Worm (Caenorhabditis elegans) whole organism, L1 larva: ENCODE results near the gene ttr-21.

Experiments used
- C04F5.9 ChIP-seq: sonication (generic microtip); optimal IDR thresholded peaks from 2 replicates; lab custom pipeline; 2016; ENCODE audit warnings: missing genetic modification characterization, missing compliant biosample characterization
- C16A3.4 ChIP-seq: fragments of 150-350 bp; optimal IDR thresholded peaks from 2 replicates; lab custom pipeline; 2014; ENCODE audit warnings: missing biosample characterization, missing genetic modification characterization
- C34B4.2 ChIP-seq: sonication (generic microtip); optimal IDR thresholded peaks from 2 replicates; lab custom pipeline; 2017; ENCODE audit warnings: mild to moderate bottlenecking, missing genetic modification characterization, missing compliant biosample characterization
- Y116A8C.19 ChIP-seq: sonication (generic microtip); optimal IDR thresholded peaks from 2 replicates; lab custom pipeline; 2016; ENCODE audit warnings: missing compliant biosample characterization, missing genetic modification characterization, borderline replicate concordance
- alr-1 ChIP-seq: fragments of 200-800 bp; sonication (Bioruptor generic); optimal IDR thresholded peaks from 2 replicates; lab custom pipeline; 2018; ENCODE audit warnings: borderline replicate concordance, mild to moderate bottlenecking, missing genetic modification characterization, missing compliant biosample characterization
- ama-1 ChIP-seq: fragments of 150-350 bp; optimal IDR thresholded peaks from 2 replicates; lab custom pipeline; 2014
- blmp-1 ChIP-seq: fragments of 150-350 bp; optimal IDR thresholded peaks from 2 replicates; lab custom pipeline; 2014; ENCODE audit warnings: missing biosample characterization, missing genetic modification characterization
- ceh-82 ChIP-seq, 3 experiments: fragments of 150-350 bp in 1 of 3; sonication (generic microtip) in 2 of 3; optimal IDR thresholded peaks; 2 replicates each; lab custom pipeline; 2014 to 2017; ENCODE audit warnings: missing biosample characterization in 3 of 3, missing genetic modification characterization in 3 of 3
- ceh-88 ChIP-seq: fragments of 200-800 bp; sonication (Bioruptor generic); IDR thresholded peaks from 2 replicates; pipeline ENCODE4 v1.3.6; 2022; ENCODE audit warnings: missing genetic modification characterization, missing compliant biosample characterization
- ceh-90 ChIP-seq: sonication (generic microtip); optimal IDR thresholded peaks from 2 replicates; lab custom pipeline; 2016; ENCODE audit warnings: missing genetic modification characterization, missing compliant biosample characterization
- efl-1 ChIP-seq, 4 experiments: fragments of 150-350 bp; optimal IDR thresholded peaks in 3 of 4; peaks in 1 of 4; 1 replicate in 1 of 4; 2 replicates in 3 of 4; lab custom pipeline; 2014; ENCODE audit warnings: missing biosample characterization in 2 of 4, missing genetic modification characterization in 2 of 4, missing genetic modification reagents in 2 of 4
- egl-13 ChIP-seq: sonication (generic microtip); optimal IDR thresholded peaks from 2 replicates; lab custom pipeline; 2016; ENCODE audit warnings: missing genotype, missing genetic modification reagents, missing genetic modification characterization, missing compliant biosample characterization
- elt-3 ChIP-seq, 6 experiments: fragments of 150-350 bp in 1 of 6; sonication (generic microtip); optimal IDR thresholded peaks; 2 replicates each; lab custom pipeline; 2017 to 2018; ENCODE audit warnings: missing biosample characterization in 6 of 6, missing genetic modification characterization in 6 of 6, inconsistent platforms in 1 of 6
- ets-5 ChIP-seq: fragments of 200-800 bp; sonication (Bioruptor generic); IDR thresholded peaks from 2 replicates; pipeline ENCODE4 v1.3.6; 2022; ENCODE audit warnings: missing genetic modification characterization, missing compliant biosample characterization
- fkh-10 ChIP-seq: sonication (generic microtip); optimal IDR thresholded peaks from 2 replicates; lab custom pipeline; 2017; ENCODE audit warnings: missing biosample characterization, missing genetic modification reagents, missing genetic modification characterization
- fkh-4 ChIP-seq: sonication (generic microtip); optimal IDR thresholded peaks from 2 replicates; lab custom pipeline; 2016; ENCODE audit warnings: missing compliant biosample characterization, missing genetic modification characterization, borderline replicate concordance
- fkh-8 ChIP-seq: sonication (generic microtip); optimal IDR thresholded peaks from 2 replicates; lab custom pipeline; 2016; ENCODE audit warnings: mild to moderate bottlenecking, missing genetic modification characterization, missing compliant biosample characterization
- fos-1 ChIP-seq: fragments of 150-350 bp; optimal IDR thresholded peaks from 2 replicates; lab custom pipeline; 2014; ENCODE audit warnings: missing biosample characterization, missing genetic modification characterization
- grh-1 ChIP-seq: fragments of 200-800 bp; sonication (Bioruptor generic); IDR thresholded peaks from 2 replicates; pipeline ENCODE4 v1.3.6; 2022; ENCODE audit warnings: missing genetic modification reagents, missing genetic modification characterization, missing compliant biosample characterization
- hlh-17 ChIP-seq: fragments of 200-800 bp; sonication (Bioruptor generic); optimal IDR thresholded peaks from 2 replicates; lab custom pipeline; 2018; ENCODE audit warnings: missing genetic modification characterization, mild to moderate bottlenecking, missing compliant biosample characterization, moderate library complexity, borderline replicate concordance
- hlh-4 ChIP-seq: sonication (generic microtip); optimal IDR thresholded peaks from 2 replicates; lab custom pipeline; 2016; ENCODE audit warnings: mild to moderate bottlenecking, missing genetic modification characterization, missing compliant biosample characterization
- lin-35 ChIP-seq, 2 experiments: fragments of 150-350 bp; optimal IDR thresholded peaks; 2 replicates each; lab custom pipeline; 2014; ENCODE audit warnings: missing biosample characterization in 2 of 2, missing genetic modification characterization in 2 of 2, missing genetic modification reagents in 2 of 2
- lin-39 ChIP-seq: fragments of 150-350 bp; optimal IDR thresholded peaks from 2 replicates; lab custom pipeline; 2014; ENCODE audit warnings: missing biosample characterization, missing genetic modification reagents, missing genetic modification characterization
- mab-9 ChIP-seq: fragments of 200-800 bp; sonication (Bioruptor generic); IDR thresholded peaks from 2 replicates; pipeline ENCODE4 v1.3.6; 2022; ENCODE audit warnings: missing genetic modification reagents, missing genetic modification characterization, missing compliant biosample characterization
- mef-2 ChIP-seq: fragments of 150-350 bp; optimal IDR thresholded peaks from 2 replicates; lab custom pipeline; 2014; ENCODE audit warnings: missing biosample characterization, missing genetic modification characterization
- nhr-20 ChIP-seq: sonication (generic microtip); optimal IDR thresholded peaks from 2 replicates; lab custom pipeline; 2016; ENCODE audit warnings: mild to moderate bottlenecking, missing genetic modification characterization, missing compliant biosample characterization
- nhr-237 ChIP-seq: fragments of 150-350 bp; optimal IDR thresholded peaks from 2 replicates; lab custom pipeline; 2014; ENCODE audit warnings: missing biosample characterization, missing genetic modification characterization
- nhr-28 ChIP-seq: fragments of 150-350 bp; optimal IDR thresholded peaks from 2 replicates; lab custom pipeline; 2014; ENCODE audit warnings: missing biosample characterization, missing genetic modification characterization
- nhr-77 ChIP-seq: fragments of 150-350 bp; optimal IDR thresholded peaks from 2 replicates; lab custom pipeline; 2014; ENCODE audit warnings: missing biosample characterization, missing genetic modification characterization
- nhr-85 ChIP-seq: sonication (generic microtip); peaks from one replicate; lab custom pipeline; 2016; ENCODE audit warnings: missing genetic modification characterization, inconsistent platforms, missing compliant biosample characterization
- rnt-1 ChIP-seq: sonication (generic microtip); optimal IDR thresholded peaks from 2 replicates; lab custom pipeline; 2016; ENCODE audit warnings: mild to moderate bottlenecking, missing genetic modification characterization, moderate library complexity, missing compliant biosample characterization
- snpc-4 ChIP-seq: fragments of 150-350 bp; optimal IDR thresholded peaks from 2 replicates; lab custom pipeline; 2014; ENCODE audit warnings: missing biosample characterization, missing genetic modification characterization
- sox-4 ChIP-seq: sonication (generic microtip); optimal IDR thresholded peaks from 2 replicates; lab custom pipeline; 2016; ENCODE audit warnings: missing genetic modification characterization, missing compliant biosample characterization
- sptf-1 ChIP-seq: fragments of 150-350 bp; optimal IDR thresholded peaks from 2 replicates; lab custom pipeline; 2014; ENCODE audit warnings: missing biosample characterization, missing genetic modification characterization
- swsn-7 ChIP-seq: sonication (generic microtip); optimal IDR thresholded peaks from 2 replicates; lab custom pipeline; 2016; ENCODE audit warnings: missing genetic modification characterization, missing compliant biosample characterization
- unc-130 ChIP-seq: fragments of 150-350 bp; optimal IDR thresholded peaks from 2 replicates; lab custom pipeline; 2017; ENCODE audit warnings: missing biosample characterization, missing genetic modification characterization, inconsistent platforms
- ztf-11 ChIP-seq, 2 experiments: sonication (generic microtip); optimal IDR thresholded peaks; 2 replicates each; lab custom pipeline; 2016 to 2017; ENCODE audit warnings: missing genetic modification characterization in 2 of 2, missing biosample characterization in 1 of 2, missing compliant biosample characterization in 1 of 2
- ztf-4 ChIP-seq: fragments of 150-350 bp; optimal IDR thresholded peaks from 2 replicates; lab custom pipeline; 2014; ENCODE audit warnings: missing biosample characterization, missing genetic modification characterization

The ttr-21 gene

ce11 chrV:13843147-13843546 lies 11.1 kb downstream of the ttr-21 start, which contains the start of gene srx-130:
TSS of gene srx-130 (plus strand) at chrV:13843447.
- TF ChIP-seq fos-1 (tag; lab: Kevin White, UChicago) (no peak), C04F5.9 (tag; lab: Kevin White, UChicago) (no peak), alr-1 (no peak), egl-13 (no peak), fkh-8 (tag; lab: Kevin White, UChicago) (no peak), Y116A8C.19 (tag; lab: Kevin White, UChicago) (no peak), sox-4 (tag; lab: Kevin White, UChicago) (no peak), mef-2 (no peak), fkh-10 (GFP tag; lab: Kevin White, UChicago) (no peak), nhr-28 (tag; lab: Kevin White, UChicago) (no peak), ceh-82 (tag; optimal IDR thresholded peaks at IDR 0.05; lab: Kevin White, UChicago) (no peak), nhr-20 (no peak), swsn-7 (no peak), nhr-85 (tag; lab: Kevin White, UChicago) (no peak), nhr-77 (tag; lab: Kevin White, UChicago) (no peak), ceh-90 (tag; lab: Kevin White, UChicago) (no peak)
- TF ChIP-seq, all 84 proteins: peak for 0

ce11 chrV:13840909-13841308 lies 13.3 kb downstream of the ttr-21 start, which contains the start of gene srx-17:
TSS of gene srx-17 (plus strand) at chrV:13841209.
- TF ChIP-seq efl-1 (optimal IDR thresholded peaks at IDR 0.05; lab: Kevin White, UChicago) (no peak), efl-1 (GFP tag; optimal IDR thresholded peaks at IDR 0.05 in 1 of 2; lab: Kevin White, UChicago) (peak in 1 of 2 experiments; percentile 29), ceh-90 (tag; lab: Kevin White, UChicago) (no peak), blmp-1 (tag; lab: Kevin White, UChicago) (no peak)

ce11 chrV:13839433-13839832 lies 14.8 kb downstream of the ttr-21 start, which contains the start of gene F55B12.10:
TSS of gene F55B12.10 (plus strand) at chrV:13839733.
- TF ChIP-seq lin-35 (GFP tag; optimal IDR thresholded peaks at IDR 0.05; lab: Kevin White, UChicago) (no peak), ztf-4 (no peak), lin-39 (no peak), unc-130 (tag; lab: Kevin White, UChicago) (no peak), swsn-7 (no peak), ama-1 (lab: Kevin White, UChicago) (no peak), mab-9 (no peak), ceh-88 (GFP tag; lab: Robert Waterston, UW) (no peak), sptf-1 (tag; lab: Kevin White, UChicago) (no peak), rnt-1 (no peak), hlh-4 (no peak), grh-1 (GFP tag; lab: Robert Waterston, UW) (no peak), nhr-237 (tag; lab: Kevin White, UChicago) (no peak), C34B4.2 (no peak), ets-5 (no peak), C16A3.4 (no peak), snpc-4 (no peak), fkh-4 (no peak), elt-3 (tag; optimal IDR thresholded peaks at IDR 0.05; lab: Kevin White, UChicago) (no peak), hlh-17 (GFP tag; lab: Kevin White, UChicago) (no peak)
- TF ChIP-seq, all 84 proteins: peak for 0

- no peak for TF ChIP-seq ztf-11 (tag; optimal IDR thresholded peaks at IDR 0.05; lab: Kevin White, UChicago)
- no peak for TF ChIP-seq efl-1 (optimal IDR thresholded peaks at IDR 0.05; lab: Kevin White, UChicago)
- TF ChIP-seq efl-1 (GFP tag; optimal IDR thresholded peaks at IDR 0.05 in 1 of 2; lab: Kevin White, UChicago), result peak in 1 of 2 experiments; percentile 47
Measured at ce11 chrV:13837173-13837572, 17.0 kb downstream of the ttr-21 start, which contains the start of gene srx-128. TSS of gene srx-128 (plus strand) at chrV:13837473.
